Worm (Caenorhabditis elegans) whole organism, young adult: ENCODE measurements around the gene nspg-3.

Experiments
- B0261.1 ChIP-seq: sonication (generic microtip); optimal IDR thresholded peaks from 2 replicates; lab custom pipeline; 2016; ENCODE audit warnings: mild to moderate bottlenecking, missing genetic modification characterization, moderate library complexity, missing compliant biosample characterization
- B0336.3 ChIP-seq: fragments of 200-800 bp; sonication (Bioruptor generic); IDR thresholded peaks from 2 replicates; pipeline ENCODE4 v1.3.6; 2022; ENCODE audit warnings: missing genetic modification characterization, missing compliant biosample characterization
- C06A6.2 ChIP-seq: fragments of 200-800 bp; sonication (Bioruptor generic); conservative IDR thresholded peaks from 2 replicates; pipeline ENCODE4 v1.3.6; 2022; ENCODE audit warnings: missing genetic modification characterization, missing compliant biosample characterization
- F10E7.11 ChIP-seq: sonication (generic microtip); optimal IDR thresholded peaks from 2 replicates; lab custom pipeline; 2017; ENCODE audit warnings: mild to moderate bottlenecking, missing genetic modification characterization, moderate library complexity, missing compliant biosample characterization
- F23B12.7 ChIP-seq: sonication (generic microtip); optimal IDR thresholded peaks from 2 replicates; lab custom pipeline; 2017; ENCODE audit warnings: missing genetic modification characterization, mild to moderate bottlenecking, missing compliant biosample characterization, antibody characterized with exemption, moderate library complexity; ENCODE audit not compliant: insufficient read depth
- F37B4.10 ChIP-seq: fragments of 200-800 bp; sonication (Bioruptor generic); IDR thresholded peaks from 2 replicates; pipeline ENCODE4 v1.3.6; 2022; ENCODE audit warnings: missing genetic modification characterization, missing compliant biosample characterization
- F39B2.1 ChIP-seq: fragments of 200-800 bp; sonication (Bioruptor generic); IDR thresholded peaks from 2 replicates; pipeline ENCODE4 v1.3.6; 2022; ENCODE audit warnings: missing genetic modification reagents, missing genetic modification characterization, missing compliant biosample characterization
- Y53F4B.3 ChIP-seq: fragments of 200-800 bp; sonication (Bioruptor generic); IDR thresholded peaks from 2 replicates; pipeline ENCODE4 v1.3.6; 2022; ENCODE audit warnings: missing genetic modification reagents, missing genetic modification characterization, missing compliant biosample characterization
- athp-1 ChIP-seq: sonication (generic microtip); optimal IDR thresholded peaks from 2 replicates; lab custom pipeline; 2017; ENCODE audit warnings: mild to moderate bottlenecking, missing genetic modification characterization, missing compliant biosample characterization
- attf-3 ChIP-seq: fragments of 200-800 bp; sonication (Bioruptor generic); conservative IDR thresholded peaks from 2 replicates; pipeline ENCODE4 v1.3.6; 2022; ENCODE audit warnings: missing genetic modification reagents, missing genetic modification characterization, missing compliant biosample characterization
- attf-5 ChIP-seq: fragments of 200-800 bp; sonication (Bioruptor generic); optimal IDR thresholded peaks from 2 replicates; lab custom pipeline; 2018; ENCODE audit warnings: mild to moderate bottlenecking, missing genetic modification characterization, missing compliant biosample characterization
- attf-6 ChIP-seq: fragments of 200-800 bp; sonication (Bioruptor generic); IDR thresholded peaks from 2 replicates; pipeline ENCODE4 v1.3.6; 2022; ENCODE audit warnings: missing genetic modification reagents, missing genetic modification characterization, missing compliant biosample characterization
- bed-2 ChIP-seq: fragments of 200-800 bp; sonication (Bioruptor generic); IDR thresholded peaks from 2 replicates; pipeline ENCODE4 v1.3.6; 2022; ENCODE audit warnings: missing genetic modification reagents, missing genetic modification characterization, missing compliant biosample characterization
- ccch-3 ChIP-seq: fragments of 200-800 bp; sonication (Bioruptor generic); optimal IDR thresholded peaks from 2 replicates; lab custom pipeline; 2018; ENCODE audit warnings: mild to moderate bottlenecking, missing genetic modification characterization, missing compliant biosample characterization
- ceh-100 ChIP-seq: fragments of 200-800 bp; sonication (Bioruptor generic); IDR thresholded peaks from 2 replicates; pipeline ENCODE4 v1.3.6; 2022; ENCODE audit warnings: missing genetic modification reagents, missing genetic modification characterization, missing compliant biosample characterization
- ceh-27 ChIP-seq: fragments of 200-800 bp; sonication (Bioruptor generic); optimal IDR thresholded peaks from 2 replicates; lab custom pipeline; 2018; ENCODE audit warnings: mild to moderate bottlenecking, missing genetic modification characterization, moderate library complexity, missing compliant biosample characterization
- ceh-40 ChIP-seq: fragments of 200-800 bp; sonication (Bioruptor generic); IDR thresholded peaks from 2 replicates; pipeline ENCODE4 v1.3.6; 2022; ENCODE audit warnings: missing genetic modification characterization, missing compliant biosample characterization
- chd-7 ChIP-seq: sonication (generic microtip); optimal IDR thresholded peaks from 2 replicates; lab custom pipeline; 2016; ENCODE audit warnings: mild to moderate bottlenecking, missing genetic modification characterization, moderate library complexity, missing compliant biosample characterization
- die-1 ChIP-seq: sonication (generic microtip); optimal IDR thresholded peaks from 2 replicates; lab custom pipeline; 2016; ENCODE audit warnings: missing genotype, mild to moderate bottlenecking, missing genetic modification characterization, missing compliant biosample characterization
- egrh-3 ChIP-seq: fragments of 200-800 bp; sonication (Bioruptor generic); IDR thresholded peaks from 2 replicates; pipeline ENCODE4 v1.3.6; 2022; ENCODE audit warnings: missing genetic modification reagents, missing genetic modification characterization, missing compliant biosample characterization
- fkh-3 ChIP-seq: sonication (generic microtip); optimal IDR thresholded peaks from 2 replicates; lab custom pipeline; 2016; ENCODE audit warnings: mild to moderate bottlenecking, missing genetic modification characterization, missing compliant biosample characterization
- him-1 ChIP-seq: sonication (generic microtip); optimal IDR thresholded peaks from 2 replicates; lab custom pipeline; 2016; ENCODE audit warnings: missing genotype, missing genetic modification reagents, missing genetic modification characterization, missing compliant biosample characterization
- hlh-26 ChIP-seq: fragments of 200-800 bp; sonication (Bioruptor generic); conservative IDR thresholded peaks from 2 replicates; pipeline ENCODE4 v1.3.6; 2022; ENCODE audit warnings: missing genetic modification reagents, missing genetic modification characterization, missing compliant biosample characterization
- hmg-1.2 ChIP-seq: fragments of 200-800 bp; sonication (Bioruptor generic); IDR thresholded peaks from 2 replicates; pipeline ENCODE4 v1.3.6; 2022; ENCODE audit warnings: missing genetic modification reagents, missing genetic modification characterization, missing compliant biosample characterization
- hmg-20 ChIP-seq: fragments of 200-800 bp; sonication (Bioruptor generic); IDR thresholded peaks from 2 replicates; pipeline ENCODE4 v1.3.6; 2022; ENCODE audit warnings: missing genetic modification reagents, missing genetic modification characterization, missing compliant biosample characterization
- hsf-1 ChIP-seq: fragments of 200-800 bp; sonication (Bioruptor generic); IDR thresholded peaks from 2 replicates; pipeline ENCODE4 v1.3.6; 2022; ENCODE audit warnings: missing genetic modification reagents, missing genetic modification characterization, missing compliant biosample characterization
- lsl-1 ChIP-seq: fragments of 200-800 bp; sonication (Bioruptor generic); optimal IDR thresholded peaks from 2 replicates; lab custom pipeline; 2018; ENCODE audit warnings: mild to moderate bottlenecking, missing genetic modification characterization, moderate library complexity, missing compliant biosample characterization
- mcd-1 ChIP-seq: fragments of 200-800 bp; sonication (Bioruptor generic); IDR thresholded peaks from 2 replicates; pipeline ENCODE4 v1.3.6; 2022; ENCODE audit warnings: missing genetic modification reagents, missing genetic modification characterization, missing compliant biosample characterization
- mes-4 ChIP-seq: sonication (generic microtip); optimal IDR thresholded peaks from 2 replicates; lab custom pipeline; 2016; ENCODE audit warnings: missing genotype, missing genetic modification characterization, missing compliant biosample characterization
- nfya-2 ChIP-seq: fragments of 200-800 bp; sonication (Bioruptor generic); IDR thresholded peaks from 2 replicates; pipeline ENCODE4 v1.3.6; 2022; ENCODE audit warnings: missing genetic modification reagents, missing genetic modification characterization, missing compliant biosample characterization
- nfyb-1 ChIP-seq: fragments of 200-800 bp; sonication (Bioruptor generic); IDR thresholded peaks from 2 replicates; pipeline ENCODE4 v1.3.6; 2022; ENCODE audit warnings: missing genetic modification reagents, missing genetic modification characterization, missing compliant biosample characterization
- nhr-120 ChIP-seq: fragments of 200-800 bp; sonication (Bioruptor generic); IDR thresholded peaks from 2 replicates; pipeline ENCODE4 v1.3.6; 2022; ENCODE audit warnings: missing genetic modification characterization, missing compliant biosample characterization
- nhr-80 ChIP-seq: sonication (generic microtip); optimal IDR thresholded peaks from 2 replicates; lab custom pipeline; 2016; ENCODE audit warnings: missing genetic modification characterization, missing compliant biosample characterization
- pha-4 ChIP-seq: fragments of 150-350 bp; sonication (generic microtip); optimal IDR thresholded peaks from 2 replicates; lab custom pipeline; 2014; ENCODE audit warnings: missing biosample characterization, missing genetic modification reagents, missing genetic modification characterization
- rcor-1 ChIP-seq: fragments of 200-800 bp; sonication (Bioruptor generic); IDR thresholded peaks from 2 replicates; pipeline ENCODE4 v1.3.6; 2022; ENCODE audit warnings: missing genetic modification reagents, missing genetic modification characterization, missing compliant biosample characterization
- sdz-38 ChIP-seq: sonication (generic microtip); optimal IDR thresholded peaks from 2 replicates; lab custom pipeline; 2016; ENCODE audit warnings: missing genotype, missing genetic modification characterization, missing compliant biosample characterization
- snpc-1.1 ChIP-seq: sonication (generic microtip); optimal IDR thresholded peaks from 2 replicates; lab custom pipeline; 2017; ENCODE audit warnings: missing genetic modification characterization, mild to moderate bottlenecking, missing compliant biosample characterization, antibody characterized with exemption, moderate library complexity, missing genotype, missing genetic modification reagents; ENCODE audit not compliant: insufficient read depth
- snpc-1.3 ChIP-seq: sonication (generic microtip); optimal IDR thresholded peaks from 2 replicates; lab custom pipeline; 2017; ENCODE audit warnings: missing genetic modification characterization, mild to moderate bottlenecking, missing compliant biosample characterization, antibody characterized with exemption, moderate library complexity, missing genotype, missing genetic modification reagents; ENCODE audit not compliant: insufficient read depth
- snpc-4 ChIP-seq, 5 experiments: fragments of 150-350 bp in 1 of 5; sonication (generic microtip) in 4 of 5; optimal IDR thresholded peaks; 2 replicates each; lab custom pipeline; 2014 to 2018; ENCODE audit warnings: missing genetic modification characterization in 5 of 5, missing biosample characterization in 3 of 5, antibody characterized with exemption in 2 of 5, mild to moderate bottlenecking in 2 of 5, missing compliant biosample characterization in 2 of 5, missing genotype in 2 of 5, moderate library complexity in 2 of 5, missing genetic modification reagents in 1 of 5
- sptf-2 ChIP-seq: fragments of 200-800 bp; sonication (Bioruptor generic); optimal IDR thresholded peaks from 2 replicates; lab custom pipeline; 2018; ENCODE audit warnings: mild to moderate bottlenecking, missing genetic modification characterization, missing compliant biosample characterization
- tbp1 ChIP-seq: fragments of 200-800 bp; sonication (Bioruptor generic); optimal IDR thresholded peaks from 2 replicates; lab custom pipeline; 2018; ENCODE audit warnings: mild to moderate bottlenecking, missing genetic modification characterization, missing compliant biosample characterization
- tbx-9 ChIP-seq: sonication (generic microtip); optimal IDR thresholded peaks from 2 replicates; lab custom pipeline; 2016; ENCODE audit warnings: borderline replicate concordance, missing genetic modification characterization, inconsistent platforms, missing compliant biosample characterization
- zfh-2 ChIP-seq: fragments of 200-800 bp; sonication (Bioruptor generic); conservative IDR thresholded peaks from 2 replicates; pipeline ENCODE4 v1.3.6; 2022; ENCODE audit warnings: missing genetic modification reagents, missing genetic modification characterization, missing compliant biosample characterization
- ztf-18 ChIP-seq: sonication (generic microtip); optimal IDR thresholded peaks from 2 replicates; lab custom pipeline; 2016; ENCODE audit warnings: missing genotype, mild to moderate bottlenecking, missing genetic modification characterization, missing compliant biosample characterization

Gene nspg-3

DNA sequence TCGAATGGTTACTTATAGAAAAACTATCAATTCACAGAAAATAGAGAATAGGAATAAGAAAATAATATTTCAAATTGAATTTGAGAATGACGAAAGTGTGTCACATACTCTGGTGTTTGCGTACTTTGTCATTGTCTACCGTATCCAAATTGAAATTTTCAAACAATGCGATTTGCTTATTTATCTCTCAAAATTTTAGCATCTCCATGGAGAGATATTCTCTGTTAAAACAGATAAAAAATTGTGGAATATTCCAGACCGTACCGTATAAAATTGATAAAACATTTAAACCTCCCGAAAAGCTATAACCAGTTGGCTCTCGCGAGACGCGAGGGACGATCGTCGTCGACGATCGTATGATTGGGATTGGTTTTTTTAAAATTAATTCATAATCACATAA is 10.8 kb upstream of the nspg-3 start, which contains the start of gene fbf-1:
Gene fbf-1 (minus strand): TSS at position 101 of the 400 bp plus-strand sequence.
- peak; percentile 43 for TF ChIP-seq lsl-1 (GFP tag; lab: Kevin White, UChicago)
- TF ChIP-seq sdz-38, result no peak
- no peak for TF ChIP-seq him-1 (tag; lab: Kevin White, UChicago)
- TF ChIP-seq F10E7.11 (tag; lab: Kevin White, UChicago), result no peak
- no peak for TF ChIP-seq nhr-80 (tag; lab: Kevin White, UChicago)
- no peak for TF ChIP-seq ceh-40 (GFP tag; lab: Robert Waterston, UW)
- no peak for TF ChIP-seq nfya-2 (GFP tag; lab: Robert Waterston, UW)

DNA sequence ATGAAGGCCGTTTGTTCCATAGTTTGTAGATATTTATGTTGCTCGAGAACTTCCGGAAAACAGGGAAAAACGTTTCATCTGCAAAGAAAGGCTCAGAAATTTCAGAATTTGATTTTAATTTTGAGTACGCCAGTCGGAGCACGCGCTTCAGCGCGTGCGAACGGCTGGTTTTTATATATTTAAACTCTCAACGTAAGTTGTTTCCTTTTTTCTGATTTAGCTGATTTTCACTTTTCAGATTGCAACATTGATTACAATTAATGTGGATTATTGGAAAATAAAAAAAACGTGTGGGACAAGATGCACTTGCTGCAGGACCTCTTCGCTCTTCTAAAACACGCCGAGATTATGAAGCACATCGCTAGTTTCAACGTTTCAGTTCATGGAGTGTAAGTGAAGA is 8.9 kb upstream of the nspg-3 start, which contains the start of gene F21H12.3:
Gene F21H12.3 (plus strand): TSS at position 301 of the 400 bp plus-strand sequence.
- TF ChIP-seq ceh-27 (GFP tag; lab: Kevin White, UChicago), result no peak
- no peak for TF ChIP-seq snpc-4 (GFP tag; optimal IDR thresholded peaks at IDR 0.05; lab: Kevin White, UChicago)
- no peak for TF ChIP-seq snpc-4 (tag; optimal IDR thresholded peaks at IDR 0.05; lab: Kevin White, UChicago)
- no peak for TF ChIP-seq C06A6.2

DNA sequence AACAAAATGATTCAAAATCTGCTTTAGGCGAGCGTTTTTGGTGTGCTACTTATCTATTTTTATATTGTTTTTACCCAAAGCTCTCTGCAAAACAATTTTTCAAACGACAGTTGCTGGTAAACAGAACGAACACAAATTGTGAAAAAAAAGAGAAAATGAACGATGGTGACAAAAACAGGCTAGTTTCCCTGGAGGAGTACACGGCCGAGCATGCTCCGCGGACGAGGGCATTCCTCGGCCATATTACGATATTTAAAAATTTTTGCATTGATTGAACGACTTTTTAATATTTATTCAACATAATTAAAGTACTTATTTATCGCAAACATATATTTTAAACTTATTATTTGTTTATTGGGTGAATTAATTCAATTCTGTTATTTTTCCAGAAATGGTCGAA is 5.9 kb downstream of the nspg-3 start, which contains the start of the genes tpp-2 and rbbp-5:
Gene tpp-2 (minus strand): TSS at position 157 of the 400 bp plus-strand sequence.
Gene rbbp-5 (plus strand): TSS at position 390 of the 400 bp plus-strand sequence.
- TF ChIP-seq nhr-120, result no peak
- no peak for TF ChIP-seq athp-1 (tag; lab: Kevin White, UChicago)
- peak; percentile 65 for TF ChIP-seq attf-3
- no peak for TF ChIP-seq B0261.1 (tag; lab: Kevin White, UChicago)
- TF ChIP-seq hlh-26, result no peak
- TF ChIP-seq F39B2.1, result no peak
- no peak for TF ChIP-seq snpc-1.1 (tag; lab: Kevin White, UChicago)
- TF ChIP-seq rcor-1 (GFP tag; lab: Robert Waterston, UW), result no peak
- peak; percentile 44 for TF ChIP-seq ztf-18 (tag; lab: Kevin White, UChicago)
- TF ChIP-seq die-1 (tag; lab: Kevin White, UChicago), result no peak
- no peak for TF ChIP-seq sdz-38
- TF ChIP-seq B0336.3, result no peak
- TF ChIP-seq C06A6.2, result no peak
- TF ChIP-seq hmg-1.2 (GFP tag; lab: Robert Waterston, UW), result peak; percentile 25; the same call in 1 of the 2 replicates
- TF ChIP-seq F23B12.7 (tag; lab: Kevin White, UChicago), result peak; percentile 81
- no peak for TF ChIP-seq chd-7 (tag; lab: Kevin White, UChicago)
- no peak for TF ChIP-seq attf-6
- TF ChIP-seq egrh-3 (GFP tag; lab: Robert Waterston, UW), result no peak
- no peak for TF ChIP-seq tbp1
- TF ChIP-seq pha-4 (tag; lab: Kevin White, UChicago), result no peak
- no peak for TF ChIP-seq fkh-3 (tag; lab: Kevin White, UChicago)
- TF ChIP-seq ceh-40 (GFP tag; lab: Robert Waterston, UW), result no peak
- peak; percentile 38 for TF ChIP-seq attf-5 (GFP tag; lab: Kevin White, UChicago)
- TF ChIP-seq nfyb-1, result no peak
- TF ChIP-seq snpc-1.3, result peak; percentile 27
- TF ChIP-seq F37B4.10 (GFP tag; lab: Robert Waterston, UW), result no peak
- TF ChIP-seq mes-4 (tag; lab: Kevin White, UChicago), result no peak
- no peak for TF ChIP-seq hmg-20 (GFP tag; lab: Robert Waterston, UW)
- TF ChIP-seq bed-2 (GFP tag; lab: Robert Waterston, UW), result 0 out of 2 replicates have a peak, but pooled peaks have one; percentile 15
- TF ChIP-seq Y53F4B.3, result no peak
- peak; percentile 4 for TF ChIP-seq ccch-3 (GFP tag; lab: Kevin White, UChicago)
- TF ChIP-seq sptf-2 (GFP tag; lab: Kevin White, UChicago), result no peak
- TF ChIP-seq mcd-1 (GFP tag; lab: Robert Waterston, UW), result no peak; the same call in 1 of the 2 replicates
- TF ChIP-seq hsf-1, result no peak
- TF ChIP-seq tbx-9, result no peak
- TF ChIP-seq ceh-100 (GFP tag; lab: Robert Waterston, UW), result 0 out of 2 replicates have a peak, but pooled peaks have one; percentile 24
- no peak for TF ChIP-seq zfh-2 (GFP tag; lab: Robert Waterston, UW)
